Worm (Caenorhabditis elegans) whole organism, early embryonic: ENCODE data around the gene ccdc-12.
A peak's percentile ranks its signal among the peaks of the same experiment; 100 is the strongest.

Experiments
- B0310.2 ChIP-seq: sonication (generic microtip); optimal IDR thresholded peaks from 2 replicates; lab custom pipeline; 2016; ENCODE audit warnings: mild to moderate bottlenecking, missing genetic modification characterization, missing compliant biosample characterization
- F13C5.2 ChIP-seq: sonication (generic microtip); optimal IDR thresholded peaks from 2 replicates; lab custom pipeline; 2017; ENCODE audit warnings: mild to moderate bottlenecking, missing genetic modification characterization, inconsistent platforms, missing compliant biosample characterization
- aly-1 ChIP-seq: sonication (generic microtip); optimal IDR thresholded peaks from 2 replicates; lab custom pipeline; 2016; ENCODE audit warnings: missing genetic modification characterization, missing compliant biosample characterization
- ama-1 ChIP-seq: fragments of 150-350 bp; optimal IDR thresholded peaks from 2 replicates; lab custom pipeline; 2014
- ceh-13 ChIP-seq: fragments of 200-800 bp; sonication (Bioruptor generic); optimal IDR thresholded peaks from 2 replicates; lab custom pipeline; 2018; ENCODE audit warnings: mild to moderate bottlenecking, missing genetic modification characterization, missing compliant biosample characterization
- ceh-36 ChIP-seq: sonication (generic microtip); optimal IDR thresholded peaks from 2 replicates; lab custom pipeline; 2016; ENCODE audit warnings: missing genetic modification characterization, inconsistent platforms, missing compliant biosample characterization
- ets-7 ChIP-seq: sonication (generic microtip); optimal IDR thresholded peaks from 2 replicates; lab custom pipeline; 2016; ENCODE audit warnings: missing genotype, missing genetic modification characterization, missing compliant biosample characterization
- flt-1 ChIP-seq: fragments of 200-800 bp; sonication (Bioruptor generic); IDR thresholded peaks from 2 replicates; pipeline ENCODE4 v1.3.6; 2022; ENCODE audit warnings: missing genetic modification characterization, missing compliant biosample characterization
- hmbx-1 ChIP-seq: sonication (generic microtip); optimal IDR thresholded peaks from 2 replicates; lab custom pipeline; 2016; ENCODE audit warnings: mild to moderate bottlenecking, missing genetic modification characterization, missing compliant biosample characterization
- hmg-4 ChIP-seq: fragments of 200-800 bp; sonication (Bioruptor generic); optimal IDR thresholded peaks from 2 replicates; lab custom pipeline; 2018; ENCODE audit warnings: mild to moderate bottlenecking, missing genetic modification characterization, missing compliant biosample characterization
- hnd-1 ChIP-seq: sonication (generic microtip); optimal IDR thresholded peaks from 2 replicates; lab custom pipeline; 2016; ENCODE audit warnings: missing genetic modification characterization, missing compliant biosample characterization
- pes-1 ChIP-seq: fragments of 200-800 bp; sonication (Bioruptor generic); IDR thresholded peaks from 2 replicates; pipeline ENCODE4 v1.3.6; 2022; ENCODE audit warnings: missing genetic modification reagents, missing genetic modification characterization, missing compliant biosample characterization
- scrt-1 ChIP-seq: fragments of 200-800 bp; sonication (Bioruptor generic); IDR thresholded peaks from 2 replicates; pipeline ENCODE4 v1.3.6; 2022; ENCODE audit warnings: missing genetic modification characterization, missing compliant biosample characterization
- sea-1 ChIP-seq: fragments of 200-800 bp; sonication (Bioruptor generic); conservative IDR thresholded peaks from 2 replicates; pipeline ENCODE4 v1.3.6; 2022; ENCODE audit warnings: missing genetic modification characterization, missing compliant biosample characterization
- tbx-11 ChIP-seq: fragments of 200-800 bp; sonication (Bioruptor generic); IDR thresholded peaks from 2 replicates; pipeline ENCODE4 v1.3.6; 2022; ENCODE audit warnings: missing genetic modification characterization, missing compliant biosample characterization
- tbx-37 ChIP-seq: fragments of 200-800 bp; sonication (Bioruptor generic); conservative IDR thresholded peaks from 2 replicates; pipeline ENCODE4 v1.3.6; 2022; ENCODE audit warnings: missing genetic modification reagents, missing genetic modification characterization, missing compliant biosample characterization
- tra-4 ChIP-seq: sonication (generic microtip); optimal IDR thresholded peaks from 2 replicates; lab custom pipeline; 2017; ENCODE audit warnings: missing genetic modification characterization, missing compliant biosample characterization

ccdc-12 gene

ce11 chrIV:2495118-2495785 is at the start of gene ccdc-12, which contains the start of gene Y69A2AR.18:
Gene ccdc-12, minus strand, starts transcription at chrIV:2495174.
Gene Y69A2AR.18, plus strand, starts transcription at chrIV:2495735.
- peak; percentile 56 for TF ChIP-seq F13C5.2 (tag; lab: Kevin White, UChicago)
- TF ChIP-seq hmg-4 (GFP tag; lab: Kevin White, UChicago), result no peak
- no peak for TF ChIP-seq aly-1 (tag; lab: Kevin White, UChicago)
- no peak for TF ChIP-seq sea-1 (GFP tag; lab: Robert Waterston, UW)

ce11 chrIV:2542001-2542400 is 47.0 kb upstream of the ccdc-12 start, which contains the start of gene sprr-3:
Gene sprr-3, plus strand, starts transcription at chrIV:2542301.
- TF ChIP-seq tbx-37 (GFP tag; lab: Robert Waterston, UW) (no peak), hmg-4 (GFP tag; lab: Kevin White, UChicago) (no peak), ceh-36 (tag; lab: Kevin White, UChicago) (no peak), hmbx-1 (tag; lab: Kevin White, UChicago) (no peak), flt-1 (no peak), aly-1 (tag; lab: Kevin White, UChicago) (no peak), scrt-1 (GFP tag; lab: Robert Waterston, UW) (no peak), F13C5.2 (tag; lab: Kevin White, UChicago) (no peak), ceh-13 (GFP tag; lab: Kevin White, UChicago) (no peak), hnd-1 (no peak), B0310.2 (tag; lab: Kevin White, UChicago) (no peak)

ce11 chrIV:2537741-2538140 is 42.8 kb upstream of the ccdc-12 start:
- TF ChIP-seq tbx-11 (GFP tag; lab: Robert Waterston, UW) (no peak), ceh-36 (tag; lab: Kevin White, UChicago) (no peak), sea-1 (GFP tag; lab: Robert Waterston, UW) (no peak), hmg-4 (GFP tag; lab: Kevin White, UChicago) (no peak), scrt-1 (GFP tag; lab: Robert Waterston, UW) (no peak), flt-1 (no peak), aly-1 (tag; lab: Kevin White, UChicago) (no peak), ets-7 (tag; lab: Kevin White, UChicago) (no peak), B0310.2 (tag; lab: Kevin White, UChicago) (no peak), tra-4 (tag; lab: Kevin White, UChicago) (no peak), hmbx-1 (tag; lab: Kevin White, UChicago) (no peak), F13C5.2 (tag; lab: Kevin White, UChicago) (no peak), pes-1 (GFP tag; lab: Robert Waterston, UW) (no peak), hnd-1 (no peak), tbx-37 (GFP tag; lab: Robert Waterston, UW) (no peak), ceh-13 (GFP tag; lab: Kevin White, UChicago) (no peak)

ce11 chrIV:2530285-2530684 is 35.3 kb upstream of the ccdc-12 start:
- TF ChIP-seq hmg-4 (GFP tag; lab: Kevin White, UChicago), result no peak
- no peak for TF ChIP-seq ceh-13 (GFP tag; lab: Kevin White, UChicago)
- no peak for TF ChIP-seq ets-7 (tag; lab: Kevin White, UChicago)
- no peak for TF ChIP-seq B0310.2 (tag; lab: Kevin White, UChicago)
- TF ChIP-seq F13C5.2 (tag; lab: Kevin White, UChicago), result no peak
- TF ChIP-seq sea-1 (GFP tag; lab: Robert Waterston, UW), result no peak
- TF ChIP-seq flt-1, result no peak
- no peak for TF ChIP-seq hnd-1
- no peak for TF ChIP-seq tbx-37 (GFP tag; lab: Robert Waterston, UW)
- TF ChIP-seq hmbx-1 (tag; lab: Kevin White, UChicago), result no peak

ce11 chrIV:2529281-2529680 is 34.3 kb upstream of the ccdc-12 start:
- TF ChIP-seq ceh-13 (GFP tag; lab: Kevin White, UChicago) (no peak), tbx-11 (GFP tag; lab: Robert Waterston, UW) (no peak), scrt-1 (GFP tag; lab: Robert Waterston, UW) (no peak), ets-7 (tag; lab: Kevin White, UChicago) (no peak), B0310.2 (tag; lab: Kevin White, UChicago) (no peak), sea-1 (GFP tag; lab: Robert Waterston, UW) (no peak), tra-4 (tag; lab: Kevin White, UChicago) (no peak), hmbx-1 (tag; lab: Kevin White, UChicago) (no peak), hnd-1 (no peak), aly-1 (tag; lab: Kevin White, UChicago) (no peak), flt-1 (no peak), ceh-36 (tag; lab: Kevin White, UChicago) (no peak), pes-1 (GFP tag; lab: Robert Waterston, UW) (no peak), tbx-37 (GFP tag; lab: Robert Waterston, UW) (no peak), ama-1 (lab: Kevin White, UChicago) (no peak), hmg-4 (GFP tag; lab: Kevin White, UChicago) (no peak), F13C5.2 (tag; lab: Kevin White, UChicago) (no peak)

- no peak for TF ChIP-seq ceh-13 (GFP tag; lab: Kevin White, UChicago)
- no peak for TF ChIP-seq hmbx-1 (tag; lab: Kevin White, UChicago)
- TF ChIP-seq ceh-36 (tag; lab: Kevin White, UChicago), result no peak
- TF ChIP-seq tbx-11 (GFP tag; lab: Robert Waterston, UW), result no peak
- no peak for TF ChIP-seq tbx-37 (GFP tag; lab: Robert Waterston, UW)
- TF ChIP-seq tra-4 (tag; lab: Kevin White, UChicago), result no peak
- no peak for TF ChIP-seq hnd-1
- no peak for TF ChIP-seq F13C5.2 (tag; lab: Kevin White, UChicago)
- no peak for TF ChIP-seq B0310.2 (tag; lab: Kevin White, UChicago)
These were observed 31.9 kb upstream of the ccdc-12 start for ce11 chrIV:2526836-2527235.

- TF ChIP-seq tbx-37 (GFP tag; lab: Robert Waterston, UW), result no peak
- TF ChIP-seq B0310.2 (tag; lab: Kevin White, UChicago), result no peak
- TF ChIP-seq aly-1 (tag; lab: Kevin White, UChicago), result no peak
- TF ChIP-seq pes-1 (GFP tag; lab: Robert Waterston, UW), result no peak
- no peak for TF ChIP-seq ceh-13 (GFP tag; lab: Kevin White, UChicago)
- TF ChIP-seq ceh-36 (tag; lab: Kevin White, UChicago), result no peak
- no peak for TF ChIP-seq hmg-4 (GFP tag; lab: Kevin White, UChicago)
- TF ChIP-seq scrt-1 (GFP tag; lab: Robert Waterston, UW), result no peak
- no peak for TF ChIP-seq flt-1
- TF ChIP-seq ama-1 (lab: Kevin White, UChicago), result no peak
- no peak for TF ChIP-seq hmbx-1 (tag; lab: Kevin White, UChicago)
- no peak for TF ChIP-seq hnd-1
- no peak for TF ChIP-seq tbx-11 (GFP tag; lab: Robert Waterston, UW)
- TF ChIP-seq tra-4 (tag; lab: Kevin White, UChicago), result no peak
- no peak for TF ChIP-seq F13C5.2 (tag; lab: Kevin White, UChicago)
- no peak for TF ChIP-seq ets-7 (tag; lab: Kevin White, UChicago)
- TF ChIP-seq sea-1 (GFP tag; lab: Robert Waterston, UW), result no peak
These were observed 12.8 kb upstream of the ccdc-12 start, which contains the start of gene Y69A2AR.22 for ce11 chrIV:2507824-2508223. Gene Y69A2AR.22, minus strand, starts transcription at chrIV:2507924.
